Worm (Caenorhabditis elegans) whole organism, late embryonic: ENCODE measurements around the gene R151.10.

Experiments
- ceh-19 ChIP-seq: fragments of 200-800 bp; sonication (Bioruptor generic); optimal IDR thresholded peaks from 2 replicates; lab custom pipeline; 2018; ENCODE audit warnings: mild to moderate bottlenecking, missing genetic modification characterization, missing compliant biosample characterization
- ceh-31 ChIP-seq: sonication (generic microtip); optimal IDR thresholded peaks from 2 replicates; lab custom pipeline; 2016; ENCODE audit warnings: missing genetic modification characterization, missing compliant biosample characterization
- ceh-6 ChIP-seq: fragments of 200-800 bp; sonication (Bioruptor generic); optimal IDR thresholded peaks from 2 replicates; lab custom pipeline; 2018; ENCODE audit warnings: mild to moderate bottlenecking, missing genetic modification characterization, missing compliant biosample characterization
- dve-1 ChIP-seq: sonication (generic microtip); optimal IDR thresholded peaks from 2 replicates; lab custom pipeline; 2017; ENCODE audit warnings: antibody characterized with exemption, mild to moderate bottlenecking, missing genetic modification characterization, missing compliant biosample characterization
- hlh-15 ChIP-seq: sonication (generic microtip); optimal IDR thresholded peaks from 2 replicates; lab custom pipeline; 2016; ENCODE audit warnings: missing genetic modification characterization, missing compliant biosample characterization
- nhr-11 ChIP-seq: fragments of 150-350 bp; optimal IDR thresholded peaks from 2 replicates; lab custom pipeline; 2014; ENCODE audit warnings: missing biosample characterization, missing genetic modification characterization
- pag-3 ChIP-seq: sonication (generic microtip); optimal IDR thresholded peaks from 2 replicates; lab custom pipeline; 2016; ENCODE audit warnings: missing compliant biosample characterization, missing genetic modification characterization, borderline replicate concordance
- pqm-1 ChIP-seq: sonication (generic microtip); optimal IDR thresholded peaks from 2 replicates; lab custom pipeline; 2016; ENCODE audit warnings: missing genetic modification characterization, missing compliant biosample characterization
- sox-4 ChIP-seq: sonication (generic microtip); optimal IDR thresholded peaks from 2 replicates; lab custom pipeline; 2017; ENCODE audit warnings: mild to moderate bottlenecking, missing genetic modification characterization, inconsistent platforms, missing compliant biosample characterization
- unc-55 ChIP-seq: sonication (generic microtip); optimal IDR thresholded peaks from 2 replicates; lab custom pipeline; 2017; ENCODE audit warnings: missing biosample characterization, missing genetic modification reagents, missing genetic modification characterization

- TF ChIP-seq dve-1 (tag; lab: Kevin White, UChicago) (no peak), pqm-1 (tag; lab: Kevin White, UChicago) (no peak), ceh-19 (GFP tag; lab: Kevin White, UChicago) (no peak), hlh-15 (tag; lab: Kevin White, UChicago) (no peak), nhr-11 (tag; lab: Kevin White, UChicago) (no peak), unc-55 (GFP tag; lab: Kevin White, UChicago) (no peak), sox-4 (tag; lab: Kevin White, UChicago) (no peak), ceh-6 (no peak), ceh-31 (tag; lab: Kevin White, UChicago) (no peak), pag-3 (tag; lab: Kevin White, UChicago) (no peak)
These were observed 20.3 kb downstream of the R151.10 start for ce11 chrIII:7210486-7210885.
